Fruit fly (Drosophila melanogaster) whole organism, adult: ENCODE measurements around the gene CG18558.

ENCODE experiments used
- CG11617 ChIP-seq: fragments of 200-800 bp; sonication (Bioruptor generic); optimal IDR thresholded peaks from 2 replicates; lab custom pipeline; 2017; ENCODE audit warnings: mild to moderate bottlenecking, missing biosample characterization, missing genetic modification reagents, missing genetic modification characterization
- CG12768 ChIP-seq: fragments of 200-800 bp; sonication (Bioruptor generic); optimal IDR thresholded peaks from 2 replicates; lab custom pipeline; 2017; ENCODE audit warnings: missing biosample characterization, missing genetic modification characterization, mild to moderate bottlenecking, moderate library complexity, missing genetic modification reagents
- CG14711 ChIP-seq: fragments of 200-800 bp; sonication (Bioruptor generic); optimal IDR thresholded peaks from 2 replicates; lab custom pipeline; 2018; ENCODE audit warnings: missing biosample characterization, mild to moderate bottlenecking, missing genetic modification characterization, moderate library complexity
- CG1620 ChIP-seq: fragments of 200-800 bp; sonication (Bioruptor generic); optimal IDR thresholded peaks from 2 replicates; lab custom pipeline; 2016; ENCODE audit warnings: missing biosample characterization, missing genetic modification characterization
- CG33017 ChIP-seq: fragments of 200-800 bp; sonication (Bioruptor generic); optimal IDR thresholded peaks from 2 replicates; lab custom pipeline; 2018; ENCODE audit warnings: missing biosample characterization, mild to moderate bottlenecking, missing genetic modification characterization, moderate library complexity
- CG5204 ChIP-seq: fragments of 200-800 bp; sonication (Bioruptor generic); optimal IDR thresholded peaks from 2 replicates; lab custom pipeline; 2016; ENCODE audit warnings: missing biosample characterization, missing genetic modification characterization
- CG7045 ChIP-seq: fragments of 200-800 bp; sonication (Bioruptor generic); optimal IDR thresholded peaks from 2 replicates; lab custom pipeline; 2017; ENCODE audit warnings: missing biosample characterization, mild to moderate bottlenecking, missing genetic modification characterization
- CG7101 ChIP-seq: fragments of 200-800 bp; sonication (Bioruptor generic); optimal IDR thresholded peaks from 2 replicates; lab custom pipeline; 2018; ENCODE audit warnings: missing biosample characterization, mild to moderate bottlenecking, missing genetic modification characterization, moderate library complexity
- Clk ChIP-seq: fragments of 200-800 bp; sonication (Bioruptor generic); optimal IDR thresholded peaks from 2 replicates; lab custom pipeline; 2017; ENCODE audit warnings: missing biosample characterization, missing genetic modification characterization
- Crg-1 ChIP-seq: fragments of 200-800 bp; sonication (Bioruptor generic); optimal IDR thresholded peaks from 2 replicates; lab custom pipeline; 2016; ENCODE audit warnings: missing biosample characterization, missing genetic modification characterization
- Hr96 ChIP-seq: fragments of 200-800 bp; sonication (Bioruptor generic); optimal IDR thresholded peaks from 2 replicates; lab custom pipeline; 2016; ENCODE audit warnings: missing biosample characterization, missing genetic modification characterization
- Mnt ChIP-seq: fragments of 200-800 bp; sonication (Bioruptor generic); optimal IDR thresholded peaks from 2 replicates; lab custom pipeline; 2016; ENCODE audit warnings: missing biosample characterization, mild to moderate bottlenecking, missing genetic modification characterization
- bab1 ChIP-seq: fragments of 200-800 bp; sonication (Bioruptor generic); optimal IDR thresholded peaks from 3 replicates; lab custom pipeline; 2019; ENCODE audit warnings: missing biosample characterization, mild to moderate bottlenecking, missing genetic modification characterization, moderate library complexity
- cic ChIP-seq: fragments of 200-800 bp; sonication (Bioruptor generic); optimal IDR thresholded peaks from 2 replicates; lab custom pipeline; 2017; ENCODE audit warnings: missing biosample characterization, mild to moderate bottlenecking, missing genetic modification characterization, moderate library complexity
- cnc ChIP-seq, 2 experiments: fragments of >200 bp; optimal IDR thresholded peaks; 2 replicates each; lab custom pipeline; 2017
- kay ChIP-seq: fragments of 200-800 bp; sonication (Bioruptor generic); peaks from one replicate; lab custom pipeline; 2016; ENCODE audit warnings: missing biosample characterization, missing genetic modification characterization, borderline replicate concordance
- ovo ChIP-seq: fragments of 200-800 bp; sonication (Bioruptor generic); optimal IDR thresholded peaks from 2 replicates; lab custom pipeline; 2016; ENCODE audit warnings: missing biosample characterization, missing genetic modification characterization
- pad ChIP-seq: fragments of 200-800 bp; sonication (Bioruptor generic); optimal IDR thresholded peaks from 3 replicates; lab custom pipeline; 2017; ENCODE audit warnings: missing biosample characterization, missing genetic modification characterization, mild to moderate bottlenecking, moderate library complexity, missing genetic modification reagents
- tj ChIP-seq: fragments of 200-800 bp; sonication (Bioruptor generic); optimal IDR thresholded peaks from 3 replicates; lab custom pipeline; 2017; ENCODE audit warnings: missing biosample characterization, mild to moderate bottlenecking, missing genetic modification characterization, moderate library complexity
- toe ChIP-seq: fragments of 200-800 bp; sonication (Bioruptor generic); optimal IDR thresholded peaks from 2 replicates; lab custom pipeline; 2016; ENCODE audit warnings: missing biosample characterization, missing genetic modification characterization

CG18558 gene

dm6 chr2L:2855773-2856615, 11.7 kb upstream of the CG18558 start, which contains the start of the genes CG3104 and RpS21:
Gene CG3104, minus strand, starts transcription at chr2L:2855778.
Gene RpS21, plus strand, starts transcription at chr2L:2856070.
- peak; percentile 83 for TF ChIP-seq CG7045 (GFP tag; lab: Kevin White, UChicago)
- TF ChIP-seq cic (GFP tag; lab: Kevin White, UChicago) = peak; percentile 65
- TF ChIP-seq CG33017 (tag; lab: Kevin White, UChicago) = peak; percentile 53
- TF ChIP-seq bab1 = peak; percentile 73
- TF ChIP-seq CG12768 (GFP tag; lab: Kevin White, UChicago) = peak; percentile 75
- peak; percentile 95 for TF ChIP-seq Mnt
- TF ChIP-seq kay (GFP tag; lab: Kevin White, UChicago) = no peak
- TF ChIP-seq Clk (GFP tag; lab: Kevin White, UChicago) = peak; percentile 69
- TF ChIP-seq pad (GFP tag; lab: Kevin White, UChicago) = peak; percentile 83
- TF ChIP-seq tj (GFP tag; lab: Kevin White, UChicago) = peak; percentile 65
- peak; percentile 91 for TF ChIP-seq Crg-1 (GFP tag; lab: Kevin White, UChicago)
- no peak for TF ChIP-seq cnc (optimal IDR thresholded peaks at IDR 0.05; lab: Kevin White, UChicago)
- peak; percentile 96 for TF ChIP-seq CG1620
- TF ChIP-seq CG7101 (tag; lab: Kevin White, UChicago) = peak; percentile 88
- peak; percentile 92 for TF ChIP-seq CG11617 (GFP tag; lab: Kevin White, UChicago)
- peak; percentile 83 for TF ChIP-seq toe (GFP tag; lab: Kevin White, UChicago)
- peak; percentile 88 for TF ChIP-seq ovo (GFP tag; lab: Kevin White, UChicago)
- peak; percentile 60 for TF ChIP-seq CG14711 (tag; lab: Kevin White, UChicago)
- peak; percentile 90 for TF ChIP-seq Hr96 (GFP tag; lab: Kevin White, UChicago)
- peak; percentile 75 for TF ChIP-seq CG5204

- TF ChIP-seq CG12768 (GFP tag; lab: Kevin White, UChicago) (no peak), bab1 (no peak), cnc (optimal IDR thresholded peaks at IDR 0.05; lab: Kevin White, UChicago) (no peak), CG7045 (GFP tag; lab: Kevin White, UChicago) (no peak)
These were observed 11.0 kb upstream of the CG18558 start for dm6 chr2L:2855204-2855768.

DNA sequence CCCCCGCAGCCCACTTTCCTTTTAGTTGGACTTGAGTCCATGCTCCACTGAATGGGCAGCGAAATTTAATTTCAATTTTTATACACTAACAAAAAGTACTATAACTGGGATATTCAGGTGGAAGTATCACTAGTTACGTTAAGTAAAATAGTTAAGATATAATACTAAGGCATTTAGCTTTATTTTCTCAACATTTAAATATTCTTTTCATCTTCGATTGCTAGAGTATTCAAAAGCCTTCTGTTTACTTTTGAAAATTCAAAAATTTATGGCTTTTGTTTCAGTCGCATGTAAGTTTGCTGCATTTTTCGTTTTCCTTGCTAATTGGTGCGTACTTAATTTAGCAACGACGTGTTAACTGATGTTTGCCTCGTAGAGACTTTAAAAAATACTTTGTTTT, 7.3 kb upstream of the CG18558 start:
- TF ChIP-seq CG12768 (GFP tag; lab: Kevin White, UChicago) (peak; percentile 45), CG11617 (GFP tag; lab: Kevin White, UChicago) (no peak), CG7101 (tag; lab: Kevin White, UChicago) (no peak)

DNA sequence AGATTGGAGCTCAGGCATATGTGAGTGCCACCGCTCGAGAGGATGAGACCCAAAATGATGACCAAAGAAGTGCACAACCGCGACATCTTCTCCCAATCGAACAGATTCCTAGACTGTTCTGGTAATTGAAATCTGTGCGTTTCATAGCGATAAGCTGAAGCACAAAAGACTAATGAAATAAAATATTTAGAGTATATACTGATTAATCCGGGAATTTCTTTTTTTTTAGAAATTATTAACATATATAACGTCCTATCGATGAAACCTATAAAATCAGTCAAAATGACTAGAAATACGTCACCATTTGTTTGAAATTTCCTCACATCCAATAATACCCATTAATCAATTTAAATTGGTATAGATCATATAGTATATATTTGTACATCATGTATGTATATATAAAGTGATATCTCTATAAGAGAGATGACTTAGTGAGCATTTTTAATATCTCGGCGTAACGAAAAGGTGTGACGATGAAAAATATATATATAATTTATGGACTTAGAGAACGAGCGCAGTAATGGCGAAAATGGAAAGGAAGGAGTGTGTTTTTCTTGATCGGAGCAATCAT, 2.9 kb upstream of the CG18558 start, which contains the start of the genes CG3117 and CG2983:
Gene CG3117 (minus strand): TSS at position 101 of the 571 bp plus-strand sequence.
Gene CG2983 (plus strand): TSS at position 521 of the 571 bp plus-strand sequence.
- no peak for TF ChIP-seq Hr96 (GFP tag; lab: Kevin White, UChicago)
- TF ChIP-seq tj (GFP tag; lab: Kevin White, UChicago) = no peak
- TF ChIP-seq toe (GFP tag; lab: Kevin White, UChicago) = no peak
- no peak for TF ChIP-seq CG33017 (tag; lab: Kevin White, UChicago)
- TF ChIP-seq CG1620 = no peak
- no peak for TF ChIP-seq CG14711 (tag; lab: Kevin White, UChicago)
- TF ChIP-seq kay (GFP tag; lab: Kevin White, UChicago) = no peak
- TF ChIP-seq cic (GFP tag; lab: Kevin White, UChicago) = no peak
- TF ChIP-seq bab1 = no peak
- TF ChIP-seq CG11617 (GFP tag; lab: Kevin White, UChicago) = no peak
- no peak for TF ChIP-seq Crg-1 (GFP tag; lab: Kevin White, UChicago)
- TF ChIP-seq CG12768 (GFP tag; lab: Kevin White, UChicago) = no peak
- TF ChIP-seq cnc (optimal IDR thresholded peaks at IDR 0.05; lab: Kevin White, UChicago) = no peak
- no peak for TF ChIP-seq Mnt
- TF ChIP-seq Clk (GFP tag; lab: Kevin White, UChicago) = no peak

- TF ChIP-seq CG14711 (tag; lab: Kevin White, UChicago) (no peak), kay (GFP tag; lab: Kevin White, UChicago) (peak; percentile 55), Hr96 (GFP tag; lab: Kevin White, UChicago) (no peak), cic (GFP tag; lab: Kevin White, UChicago) (no peak), pad (GFP tag; lab: Kevin White, UChicago) (no peak)
These were observed 1.3 kb upstream of the CG18558 start, which contains the start of gene CG18557 for dm6 chr2L:2845634-2846033. Gene CG18557, minus strand, starts transcription at chr2L:2845734.

- no peak for TF ChIP-seq ovo (GFP tag; lab: Kevin White, UChicago)
- TF ChIP-seq CG5204 = no peak
- TF ChIP-seq cic (GFP tag; lab: Kevin White, UChicago) = no peak
- no peak for TF ChIP-seq CG12768 (GFP tag; lab: Kevin White, UChicago)
- TF ChIP-seq cnc (optimal IDR thresholded peaks at IDR 0.05; lab: Kevin White, UChicago) = no peak
These were observed 4.0 kb downstream of the CG18558 start for dm6 chr2L:2840311-2840710.
